Fruit fly (Drosophila melanogaster) whole organism, adult: ENCODE data around the gene CG32191.

ENCODE experiments used
- CG11617 ChIP-seq: fragments of 200-800 bp; sonication (Bioruptor generic); optimal IDR thresholded peaks from 2 replicates; lab custom pipeline; 2017; ENCODE audit warnings: mild to moderate bottlenecking, missing biosample characterization, missing genetic modification reagents, missing genetic modification characterization
- CG12768 ChIP-seq: fragments of 200-800 bp; sonication (Bioruptor generic); optimal IDR thresholded peaks from 2 replicates; lab custom pipeline; 2017; ENCODE audit warnings: missing biosample characterization, missing genetic modification characterization, mild to moderate bottlenecking, moderate library complexity, missing genetic modification reagents
- CG14711 ChIP-seq: fragments of 200-800 bp; sonication (Bioruptor generic); optimal IDR thresholded peaks from 2 replicates; lab custom pipeline; 2018; ENCODE audit warnings: missing biosample characterization, mild to moderate bottlenecking, missing genetic modification characterization, moderate library complexity
- CG1620 ChIP-seq: fragments of 200-800 bp; sonication (Bioruptor generic); optimal IDR thresholded peaks from 2 replicates; lab custom pipeline; 2016; ENCODE audit warnings: missing biosample characterization, missing genetic modification characterization
- CG33017 ChIP-seq: fragments of 200-800 bp; sonication (Bioruptor generic); optimal IDR thresholded peaks from 2 replicates; lab custom pipeline; 2018; ENCODE audit warnings: missing biosample characterization, mild to moderate bottlenecking, missing genetic modification characterization, moderate library complexity
- CG5204 ChIP-seq: fragments of 200-800 bp; sonication (Bioruptor generic); optimal IDR thresholded peaks from 2 replicates; lab custom pipeline; 2016; ENCODE audit warnings: missing biosample characterization, missing genetic modification characterization
- CG7045 ChIP-seq: fragments of 200-800 bp; sonication (Bioruptor generic); optimal IDR thresholded peaks from 2 replicates; lab custom pipeline; 2017; ENCODE audit warnings: missing biosample characterization, mild to moderate bottlenecking, missing genetic modification characterization
- CG7101 ChIP-seq: fragments of 200-800 bp; sonication (Bioruptor generic); optimal IDR thresholded peaks from 2 replicates; lab custom pipeline; 2018; ENCODE audit warnings: missing biosample characterization, mild to moderate bottlenecking, missing genetic modification characterization, moderate library complexity
- Clk ChIP-seq: fragments of 200-800 bp; sonication (Bioruptor generic); optimal IDR thresholded peaks from 2 replicates; lab custom pipeline; 2017; ENCODE audit warnings: missing biosample characterization, missing genetic modification characterization
- Crg-1 ChIP-seq: fragments of 200-800 bp; sonication (Bioruptor generic); optimal IDR thresholded peaks from 2 replicates; lab custom pipeline; 2016; ENCODE audit warnings: missing biosample characterization, missing genetic modification characterization
- Hr96 ChIP-seq: fragments of 200-800 bp; sonication (Bioruptor generic); optimal IDR thresholded peaks from 2 replicates; lab custom pipeline; 2016; ENCODE audit warnings: missing biosample characterization, missing genetic modification characterization
- Mnt ChIP-seq: fragments of 200-800 bp; sonication (Bioruptor generic); optimal IDR thresholded peaks from 2 replicates; lab custom pipeline; 2016; ENCODE audit warnings: missing biosample characterization, mild to moderate bottlenecking, missing genetic modification characterization
- bab1 ChIP-seq: fragments of 200-800 bp; sonication (Bioruptor generic); optimal IDR thresholded peaks from 3 replicates; lab custom pipeline; 2019; ENCODE audit warnings: missing biosample characterization, mild to moderate bottlenecking, missing genetic modification characterization, moderate library complexity
- cic ChIP-seq: fragments of 200-800 bp; sonication (Bioruptor generic); optimal IDR thresholded peaks from 2 replicates; lab custom pipeline; 2017; ENCODE audit warnings: missing biosample characterization, mild to moderate bottlenecking, missing genetic modification characterization, moderate library complexity
- cnc ChIP-seq, 2 experiments: fragments of >200 bp; optimal IDR thresholded peaks; 2 replicates each; lab custom pipeline; 2017
- kay ChIP-seq: fragments of 200-800 bp; sonication (Bioruptor generic); peaks from one replicate; lab custom pipeline; 2016; ENCODE audit warnings: missing biosample characterization, missing genetic modification characterization, borderline replicate concordance
- ovo ChIP-seq: fragments of 200-800 bp; sonication (Bioruptor generic); optimal IDR thresholded peaks from 2 replicates; lab custom pipeline; 2016; ENCODE audit warnings: missing biosample characterization, missing genetic modification characterization
- pad ChIP-seq: fragments of 200-800 bp; sonication (Bioruptor generic); optimal IDR thresholded peaks from 3 replicates; lab custom pipeline; 2017; ENCODE audit warnings: missing biosample characterization, missing genetic modification characterization, mild to moderate bottlenecking, moderate library complexity, missing genetic modification reagents
- tj ChIP-seq: fragments of 200-800 bp; sonication (Bioruptor generic); optimal IDR thresholded peaks from 3 replicates; lab custom pipeline; 2017; ENCODE audit warnings: missing biosample characterization, mild to moderate bottlenecking, missing genetic modification characterization, moderate library complexity
- toe ChIP-seq: fragments of 200-800 bp; sonication (Bioruptor generic); optimal IDR thresholded peaks from 2 replicates; lab custom pipeline; 2016; ENCODE audit warnings: missing biosample characterization, missing genetic modification characterization

CG32191 gene

dm6 chr3L:17842892-17843703, 34.2 kb upstream of the CG32191 start, which contains the start of gene CG5567:
TSS of gene CG5567 (minus strand) at chr3L:17843544.
- TF ChIP-seq tj (GFP tag; lab: Kevin White, UChicago) (no peak), CG12768 (GFP tag; lab: Kevin White, UChicago) (peak; percentile 10)

- TF ChIP-seq kay: no peak
- no peak for TF ChIP-seq CG5204 (GFP tag; lab: Kevin White, UChicago)
- TF ChIP-seq Hr96 (GFP tag; lab: Kevin White, UChicago): peak; percentile 67
- TF ChIP-seq Crg-1: no peak
- peak; percentile 69 for TF ChIP-seq bab1 (GFP tag; lab: Kevin White, UChicago)
- TF ChIP-seq CG1620: no peak
- TF ChIP-seq pad (GFP tag; lab: Kevin White, UChicago): peak; percentile 98
- peak; percentile 64 for TF ChIP-seq toe (GFP tag; lab: Kevin White, UChicago)
- peak; percentile 60 for TF ChIP-seq CG7101
- TF ChIP-seq Clk: peak; percentile 31
- TF ChIP-seq cnc (optimal IDR thresholded peaks at IDR 0.05; lab: Kevin White, UChicago): peak in 1 of 2 experiments; percentile 75
- peak; percentile 78 for TF ChIP-seq cic (GFP tag; lab: Kevin White, UChicago)
- peak; percentile 58 for TF ChIP-seq CG11617 (GFP tag; lab: Kevin White, UChicago)
- TF ChIP-seq CG33017: peak; percentile 57
- TF ChIP-seq CG14711 (tag; lab: Kevin White, UChicago): peak; percentile 95
- no peak for TF ChIP-seq ovo (GFP tag; lab: Kevin White, UChicago)
- TF ChIP-seq tj (GFP tag; lab: Kevin White, UChicago): peak; percentile 52
- peak; percentile 44 for TF ChIP-seq Mnt (GFP tag; lab: Kevin White, UChicago)
- peak; percentile 24 for TF ChIP-seq CG7045 (GFP tag; lab: Kevin White, UChicago)
- peak; percentile 83 for TF ChIP-seq CG12768 (GFP tag; lab: Kevin White, UChicago)
Observed at dm6 chr3L:17841085-17841606, 32.2 kb upstream of the CG32191 start, which contains the start of gene CG5577. TSS of gene CG5577 (minus strand) at chr3L:17841427.

- TF ChIP-seq ovo (GFP tag; lab: Kevin White, UChicago) (no peak), Crg-1 (no peak), CG7045 (GFP tag; lab: Kevin White, UChicago) (no peak), CG14711 (tag; lab: Kevin White, UChicago) (no peak), kay (no peak), cnc (optimal IDR thresholded peaks at IDR 0.05; lab: Kevin White, UChicago) (no peak), Hr96 (GFP tag; lab: Kevin White, UChicago) (no peak), CG33017 (no peak), tj (GFP tag; lab: Kevin White, UChicago) (no peak)
Observed at dm6 chr3L:17835074-17835473, 26.1 kb upstream of the CG32191 start, which contains the start of gene CG32189. TSS of gene CG32189 (minus strand) at chr3L:17835174.

- no peak for TF ChIP-seq tj (GFP tag; lab: Kevin White, UChicago)
Observed at dm6 chr3L:17833525-17833924, 24.6 kb upstream of the CG32191 start, which contains the start of gene CG32188. TSS of gene CG32188 (minus strand) at chr3L:17833625.

- no peak for TF ChIP-seq CG12768 (GFP tag; lab: Kevin White, UChicago)
- TF ChIP-seq ovo (GFP tag; lab: Kevin White, UChicago): no peak
- TF ChIP-seq Clk: no peak
- no peak for TF ChIP-seq Crg-1
- TF ChIP-seq CG1620: no peak
- TF ChIP-seq CG7045 (GFP tag; lab: Kevin White, UChicago): no peak
- no peak for TF ChIP-seq cnc (optimal IDR thresholded peaks at IDR 0.05; lab: Kevin White, UChicago)
- no peak for TF ChIP-seq pad (GFP tag; lab: Kevin White, UChicago)
- no peak for TF ChIP-seq CG7101
- no peak for TF ChIP-seq CG14711 (tag; lab: Kevin White, UChicago)
- TF ChIP-seq CG5204 (GFP tag; lab: Kevin White, UChicago): no peak
- no peak for TF ChIP-seq CG33017
- no peak for TF ChIP-seq Mnt (GFP tag; lab: Kevin White, UChicago)
- TF ChIP-seq CG11617 (GFP tag; lab: Kevin White, UChicago): no peak
- no peak for TF ChIP-seq kay
- no peak for TF ChIP-seq toe (GFP tag; lab: Kevin White, UChicago)
- no peak for TF ChIP-seq bab1 (GFP tag; lab: Kevin White, UChicago)
- no peak for TF ChIP-seq tj (GFP tag; lab: Kevin White, UChicago)
- TF ChIP-seq Hr96 (GFP tag; lab: Kevin White, UChicago): no peak
Observed at dm6 chr3L:17822784-17823383, 13.9 kb upstream of the CG32191 start, which contains the start of the genes Ir75c and Grd. TSS of gene Ir75c (minus strand) at chr3L:17822834. TSS of gene Grd (plus strand) at chr3L:17823333.

dm6 chr3L:17820093-17820492, 11.1 kb upstream of the CG32191 start, which contains the start of gene Ir75b:
TSS of gene Ir75b (minus strand) at chr3L:17820193.
- TF ChIP-seq CG7045 (GFP tag; lab: Kevin White, UChicago) (no peak), tj (GFP tag; lab: Kevin White, UChicago) (no peak), bab1 (GFP tag; lab: Kevin White, UChicago) (no peak), cic (GFP tag; lab: Kevin White, UChicago) (no peak), Crg-1 (no peak), CG33017 (no peak), toe (GFP tag; lab: Kevin White, UChicago) (no peak), CG1620 (no peak), CG12768 (GFP tag; lab: Kevin White, UChicago) (no peak), CG14711 (tag; lab: Kevin White, UChicago) (no peak), CG5204 (GFP tag; lab: Kevin White, UChicago) (no peak), pad (GFP tag; lab: Kevin White, UChicago) (no peak), kay (no peak), CG11617 (GFP tag; lab: Kevin White, UChicago) (no peak), CG7101 (no peak), ovo (GFP tag; lab: Kevin White, UChicago) (no peak), Clk (no peak), cnc (optimal IDR thresholded peaks at IDR 0.05; lab: Kevin White, UChicago) (no peak), Hr96 (GFP tag; lab: Kevin White, UChicago) (no peak)
